Worm (Caenorhabditis elegans) whole organism, late embryonic: ENCODE measurements around the gene R08D7.7.

Experiments
- Y22D7AL.16 ChIP-seq: sonication (generic microtip); optimal IDR thresholded peaks from 2 replicates; lab custom pipeline; 2016; ENCODE audit warnings: missing genetic modification characterization, missing compliant biosample characterization
- ceh-18 ChIP-seq: sonication (generic microtip); optimal IDR thresholded peaks from 2 replicates; lab custom pipeline; 2016; ENCODE audit warnings: missing genetic modification characterization, missing compliant biosample characterization
- ceh-24 ChIP-seq: sonication (generic microtip); optimal IDR thresholded peaks from 2 replicates; lab custom pipeline; 2016; ENCODE audit warnings: mild to moderate bottlenecking, missing genetic modification characterization, missing compliant biosample characterization
- ceh-9 ChIP-seq: sonication (generic microtip); optimal IDR thresholded peaks from 2 replicates; lab custom pipeline; 2016; ENCODE audit warnings: mild to moderate bottlenecking, missing genetic modification characterization, inconsistent platforms, missing compliant biosample characterization
- dve-1 ChIP-seq: sonication (generic microtip); optimal IDR thresholded peaks from 2 replicates; lab custom pipeline; 2017; ENCODE audit warnings: antibody characterized with exemption, mild to moderate bottlenecking, missing genetic modification characterization, missing compliant biosample characterization
- fax-1 ChIP-seq: sonication (generic microtip); optimal IDR thresholded peaks from 2 replicates; lab custom pipeline; 2016; ENCODE audit warnings: missing genotype, missing genetic modification characterization, missing compliant biosample characterization
- fkh-10 ChIP-seq: fragments of 150-350 bp; optimal IDR thresholded peaks from 2 replicates; lab custom pipeline; 2014; ENCODE audit warnings: missing biosample characterization, missing genetic modification reagents, missing genetic modification characterization
- lim-6 ChIP-seq: sonication (generic microtip); optimal IDR thresholded peaks from 2 replicates; lab custom pipeline; 2016; ENCODE audit warnings: missing genetic modification characterization, missing compliant biosample characterization
- lin-11 ChIP-seq: fragments of 200-800 bp; sonication (Bioruptor generic); optimal IDR thresholded peaks from 2 replicates; lab custom pipeline; 2018; ENCODE audit warnings: mild to moderate bottlenecking, missing genetic modification characterization, missing compliant biosample characterization
- madf-2 ChIP-seq: sonication (generic microtip); optimal IDR thresholded peaks from 2 replicates; lab custom pipeline; 2017; ENCODE audit warnings: missing genetic modification characterization, missing compliant biosample characterization
- nhr-11 ChIP-seq: fragments of 150-350 bp; optimal IDR thresholded peaks from 2 replicates; lab custom pipeline; 2014; ENCODE audit warnings: missing biosample characterization, missing genetic modification characterization
- sox-2 ChIP-seq: fragments of 200-800 bp; sonication (Bioruptor generic); IDR thresholded peaks from 2 replicates; pipeline ENCODE4 v1.3.6; 2022; ENCODE audit warnings: missing genetic modification reagents, missing genetic modification characterization, missing compliant biosample characterization
- unc-86 ChIP-seq: sonication (generic microtip); optimal IDR thresholded peaks from 2 replicates; lab custom pipeline; 2016; ENCODE audit warnings: missing genetic modification characterization, missing compliant biosample characterization
- ztf-16 ChIP-seq: sonication (generic microtip); optimal IDR thresholded peaks from 2 replicates; lab custom pipeline; 2017; ENCODE audit warnings: missing genetic modification characterization, missing compliant biosample characterization

DNA sequence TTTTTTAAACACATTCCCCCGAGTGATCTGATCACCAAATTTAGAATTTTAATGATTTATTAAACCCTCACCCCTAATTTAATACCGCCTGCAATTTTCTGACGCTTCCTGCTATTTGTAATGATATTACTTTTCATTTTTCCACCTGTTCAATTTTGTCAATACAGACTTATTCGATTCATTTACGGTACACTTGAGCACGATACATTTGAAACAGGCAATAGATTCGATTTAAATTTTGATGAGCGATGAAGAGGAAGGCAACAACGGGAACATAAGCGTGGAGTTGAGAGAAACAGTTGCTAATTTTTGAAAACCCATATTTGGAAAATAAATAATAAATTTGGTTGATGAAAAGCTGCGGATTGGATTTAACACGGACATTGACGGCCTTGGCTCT is 14.8 kb downstream of the R08D7.7 start:
- TF ChIP-seq sox-2 (GFP tag; lab: Robert Waterston, UW) (no peak), unc-86 (no peak), ztf-16 (no peak), ceh-24 (tag; lab: Kevin White, UChicago) (no peak), ceh-9 (tag; lab: Kevin White, UChicago) (no peak), ceh-18 (tag; lab: Kevin White, UChicago) (no peak), nhr-11 (no peak), lin-11 (tag; lab: Kevin White, UChicago) (no peak), Y22D7AL.16 (tag; lab: Kevin White, UChicago) (no peak), dve-1 (no peak), madf-2 (tag; lab: Kevin White, UChicago) (no peak), fkh-10 (GFP tag; lab: Kevin White, UChicago) (no peak), fax-1 (tag; lab: Kevin White, UChicago) (no peak), lim-6 (tag; lab: Kevin White, UChicago) (no peak)
